Fruit fly (Drosophila melanogaster) whole organism, wandering third instar larva: ENCODE results near the gene Eip78C.

Experiments
- CG9705 ChIP-seq: fragments of 200-800 bp; sonication (Bioruptor generic); optimal IDR thresholded peaks from 2 replicates; lab custom pipeline; 2018; ENCODE audit warnings: missing biosample characterization, mild to moderate bottlenecking, missing genetic modification characterization
- GATAd ChIP-seq: sonication (Bioruptor generic); optimal IDR thresholded peaks from 2 replicates; lab custom pipeline; 2016; ENCODE audit warnings: missing biosample characterization, missing genetic modification characterization
- Myc ChIP-seq: fragments of >200 bp; optimal IDR thresholded peaks from 2 replicates; lab custom pipeline; 2017
- Rel ChIP-seq, 2 experiments: fragments of 200-800 bp; sonication (Bioruptor generic) in 1 of 2; optimal IDR thresholded peaks; 2 replicates in 1 of 2; 3 replicates in 1 of 2; lab custom pipeline; 2016 to 2019; ENCODE audit warnings: mild to moderate bottlenecking in 2 of 2, missing biosample characterization in 2 of 2, missing genetic modification characterization in 2 of 2, moderate library complexity in 1 of 2
- brk ChIP-seq: fragments of 200-800 bp; sonication (Bioruptor generic); optimal IDR thresholded peaks from 2 replicates; lab custom pipeline; 2016; ENCODE audit warnings: missing biosample characterization, mild to moderate bottlenecking, missing genetic modification characterization
- fru ChIP-seq: fragments of 200-800 bp; sonication (Bioruptor generic); optimal IDR thresholded peaks from 3 replicates; lab custom pipeline; 2016; ENCODE audit warnings: missing biosample characterization, mild to moderate bottlenecking, missing genetic modification characterization
- lola ChIP-seq: fragments of >200 bp; optimal IDR thresholded peaks from 2 replicates; lab custom pipeline; 2017; ENCODE audit warnings: missing biosample characterization, missing genetic modification characterization
- pan ChIP-seq: fragments of >200 bp; optimal IDR thresholded peaks from 2 replicates; lab custom pipeline; 2017
- sv ChIP-seq: fragments of 200-800 bp; sonication (Bioruptor generic); optimal IDR thresholded peaks from 3 replicates; lab custom pipeline; 2016; ENCODE audit warnings: missing biosample characterization, missing genetic modification characterization

DNA sequence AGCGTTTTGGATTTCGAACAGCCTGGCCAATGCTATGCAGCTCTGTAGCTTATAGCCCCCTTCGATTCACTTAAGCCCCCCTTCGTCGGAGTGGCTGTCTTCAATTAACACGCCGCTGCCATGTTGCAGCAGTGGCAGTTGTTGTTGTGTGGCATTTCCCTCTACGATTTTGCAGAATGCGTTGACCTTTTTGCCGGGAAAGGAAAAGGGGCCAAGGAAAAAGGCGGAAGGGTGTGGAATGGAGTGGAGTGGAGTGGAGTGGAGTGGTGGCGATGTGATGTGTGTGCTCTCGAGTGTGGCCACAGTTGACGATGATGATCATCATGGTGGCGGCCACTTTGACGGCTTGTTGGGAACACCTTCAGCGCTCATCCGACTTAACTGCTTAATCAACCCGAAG, 12.0 kb downstream of the Eip78C start:
- no peak for TF ChIP-seq pan
- no peak for TF ChIP-seq fru (GFP tag; lab: Kevin White, UChicago)
- no peak for TF ChIP-seq Myc (lab: Kevin White, UChicago)
- TF ChIP-seq CG9705 (GFP tag; lab: Kevin White, UChicago), result no peak
- TF ChIP-seq Rel (GFP tag; optimal IDR thresholded peaks at IDR 0.05; lab: Kevin White, UChicago), result no peak
- no peak for TF ChIP-seq Rel (tag; optimal IDR thresholded peaks at IDR 0.05; lab: Kevin White, UChicago)
- TF ChIP-seq sv (GFP tag; lab: Kevin White, UChicago), result no peak
- no peak for TF ChIP-seq GATAd (GFP tag; lab: Kevin White, UChicago)
- TF ChIP-seq brk (GFP tag; lab: Kevin White, UChicago), result no peak
- no peak for TF ChIP-seq lola
